Worm (Caenorhabditis elegans) whole organism, late embryonic: ENCODE measurements around the gene srh-4.

Experiments
- C38D4.7 ChIP-seq: fragments of 200-800 bp; sonication (Bioruptor generic); optimal IDR thresholded peaks from 2 replicates; lab custom pipeline; 2018; ENCODE audit warnings: mild to moderate bottlenecking, missing genetic modification characterization, moderate library complexity, missing compliant biosample characterization
- K02D7.2 ChIP-seq: sonication (generic microtip); optimal IDR thresholded peaks from 2 replicates; lab custom pipeline; 2017; ENCODE audit warnings: mild to moderate bottlenecking, missing genetic modification characterization, missing compliant biosample characterization
- K09A11.1 ChIP-seq: sonication (generic microtip); optimal IDR thresholded peaks from 2 replicates; lab custom pipeline; 2017; ENCODE audit warnings: antibody characterized with exemption, mild to moderate bottlenecking, missing genetic modification characterization, missing compliant biosample characterization; ENCODE audit not compliant: insufficient read depth
- Y22D7AL.16 ChIP-seq: sonication (generic microtip); optimal IDR thresholded peaks from 2 replicates; lab custom pipeline; 2016; ENCODE audit warnings: missing genetic modification characterization, missing compliant biosample characterization
- ceh-19 ChIP-seq: fragments of 200-800 bp; sonication (Bioruptor generic); optimal IDR thresholded peaks from 2 replicates; lab custom pipeline; 2018; ENCODE audit warnings: mild to moderate bottlenecking, missing genetic modification characterization, missing compliant biosample characterization
- ceh-24 ChIP-seq: sonication (generic microtip); optimal IDR thresholded peaks from 2 replicates; lab custom pipeline; 2016; ENCODE audit warnings: mild to moderate bottlenecking, missing genetic modification characterization, missing compliant biosample characterization
- ceh-31 ChIP-seq: sonication (generic microtip); optimal IDR thresholded peaks from 2 replicates; lab custom pipeline; 2016; ENCODE audit warnings: missing genetic modification characterization, missing compliant biosample characterization
- ceh-45 ChIP-seq: fragments of 200-800 bp; sonication (Bioruptor generic); IDR thresholded peaks from 2 replicates; pipeline ENCODE4 v1.3.6; 2022; ENCODE audit warnings: missing genetic modification reagents, missing genetic modification characterization, missing compliant biosample characterization
- ceh-48 ChIP-seq: sonication (generic microtip); optimal IDR thresholded peaks from 2 replicates; lab custom pipeline; 2016; ENCODE audit warnings: missing genetic modification characterization, inconsistent platforms, missing compliant biosample characterization
- ceh-6 ChIP-seq: fragments of 200-800 bp; sonication (Bioruptor generic); optimal IDR thresholded peaks from 2 replicates; lab custom pipeline; 2018; ENCODE audit warnings: mild to moderate bottlenecking, missing genetic modification characterization, missing compliant biosample characterization
- che-1 ChIP-seq: sonication (generic microtip); optimal IDR thresholded peaks from 2 replicates; lab custom pipeline; 2016; ENCODE audit warnings: mild to moderate bottlenecking, missing genetic modification characterization, missing compliant biosample characterization
- dmd-4 ChIP-seq: sonication (generic microtip); optimal IDR thresholded peaks from 2 replicates; lab custom pipeline; 2016; ENCODE audit warnings: borderline replicate concordance, missing genetic modification characterization, missing compliant biosample characterization
- dve-1 ChIP-seq: sonication (generic microtip); optimal IDR thresholded peaks from 2 replicates; lab custom pipeline; 2017; ENCODE audit warnings: antibody characterized with exemption, mild to moderate bottlenecking, missing genetic modification characterization, missing compliant biosample characterization
- elt-2 ChIP-seq: sonication (generic microtip); optimal IDR thresholded peaks from 2 replicates; lab custom pipeline; 2016; ENCODE audit warnings: missing genetic modification reagents, missing genetic modification characterization, missing compliant biosample characterization
- ets-4 ChIP-seq: sonication (generic microtip); optimal IDR thresholded peaks from 2 replicates; lab custom pipeline; 2016; ENCODE audit warnings: missing genetic modification characterization, missing compliant biosample characterization
- fkh-10 ChIP-seq: fragments of 150-350 bp; optimal IDR thresholded peaks from 2 replicates; lab custom pipeline; 2014; ENCODE audit warnings: missing biosample characterization, missing genetic modification reagents, missing genetic modification characterization
- hlh-15 ChIP-seq: sonication (generic microtip); optimal IDR thresholded peaks from 2 replicates; lab custom pipeline; 2016; ENCODE audit warnings: missing genetic modification characterization, missing compliant biosample characterization
- lim-6 ChIP-seq: sonication (generic microtip); optimal IDR thresholded peaks from 2 replicates; lab custom pipeline; 2016; ENCODE audit warnings: missing genetic modification characterization, missing compliant biosample characterization
- lin-11 ChIP-seq: fragments of 200-800 bp; sonication (Bioruptor generic); optimal IDR thresholded peaks from 2 replicates; lab custom pipeline; 2018; ENCODE audit warnings: mild to moderate bottlenecking, missing genetic modification characterization, missing compliant biosample characterization
- mec-3 ChIP-seq: sonication (generic microtip); optimal IDR thresholded peaks from 2 replicates; lab custom pipeline; 2016; ENCODE audit warnings: borderline replicate concordance, missing genetic modification characterization, missing compliant biosample characterization
- nfya-1 ChIP-seq: sonication (generic microtip); optimal IDR thresholded peaks from 2 replicates; lab custom pipeline; 2017; ENCODE audit warnings: missing genetic modification characterization, mild to moderate bottlenecking, missing compliant biosample characterization, antibody characterized with exemption, moderate library complexity
- nhr-11 ChIP-seq: fragments of 150-350 bp; optimal IDR thresholded peaks from 2 replicates; lab custom pipeline; 2014; ENCODE audit warnings: missing biosample characterization, missing genetic modification characterization
- nhr-232 ChIP-seq: sonication (generic microtip); optimal IDR thresholded peaks from 2 replicates; lab custom pipeline; 2016; ENCODE audit warnings: missing genetic modification characterization, missing compliant biosample characterization
- npax-4 ChIP-seq: sonication (generic microtip); optimal IDR thresholded peaks from 2 replicates; lab custom pipeline; 2016; ENCODE audit warnings: missing genetic modification characterization, missing compliant biosample characterization
- odd-2 ChIP-seq: sonication (generic microtip); optimal IDR thresholded peaks from 2 replicates; lab custom pipeline; 2017; ENCODE audit warnings: antibody characterized with exemption, mild to moderate bottlenecking, missing genetic modification characterization, missing compliant biosample characterization
- pha-2 ChIP-seq: sonication (generic microtip); optimal IDR thresholded peaks from 2 replicates; lab custom pipeline; 2017; ENCODE audit warnings: mild to moderate bottlenecking, missing genetic modification characterization, missing compliant biosample characterization
- pha-4 ChIP-seq: fragments of 150-350 bp; optimal IDR thresholded peaks from 2 replicates; lab custom pipeline; 2018; ENCODE audit warnings: missing biosample characterization, missing genetic modification reagents, missing genetic modification characterization
- ref-2 ChIP-seq: sonication (generic microtip); optimal IDR thresholded peaks from 2 replicates; lab custom pipeline; 2016; ENCODE audit warnings: missing genetic modification characterization, missing compliant biosample characterization
- sox-2 ChIP-seq: fragments of 200-800 bp; sonication (Bioruptor generic); IDR thresholded peaks from 2 replicates; pipeline ENCODE4 v1.3.6; 2022; ENCODE audit warnings: missing genetic modification reagents, missing genetic modification characterization, missing compliant biosample characterization
- syd-9 ChIP-seq: sonication (generic microtip); optimal IDR thresholded peaks from 2 replicates; lab custom pipeline; 2016; ENCODE audit warnings: mild to moderate bottlenecking, missing genetic modification characterization, moderate library complexity, missing compliant biosample characterization
- tbx-2 ChIP-seq: sonication (generic microtip); optimal IDR thresholded peaks from 2 replicates; lab custom pipeline; 2016; ENCODE audit warnings: missing genetic modification characterization, missing compliant biosample characterization
- tbx-7 ChIP-seq: sonication (generic microtip); optimal IDR thresholded peaks from 2 replicates; lab custom pipeline; 2016; ENCODE audit warnings: missing genotype, missing genetic modification characterization, missing compliant biosample characterization
- ttx-3 ChIP-seq: sonication (generic microtip); optimal IDR thresholded peaks from 2 replicates; lab custom pipeline; 2016; ENCODE audit warnings: missing genetic modification reagents, missing genetic modification characterization, missing compliant biosample characterization

Gene srh-4

ce11 chrV:4010170-4010569, at the start of gene srh-4:
Gene srh-4, plus strand, starts transcription at chrV:4010470.
- TF ChIP-seq tbx-7 (no peak), K09A11.1 (tag; lab: Kevin White, UChicago) (no peak), ceh-45 (GFP tag; lab: Robert Waterston, UW) (no peak), pha-2 (tag; lab: Kevin White, UChicago) (no peak), elt-2 (tag; lab: Kevin White, UChicago) (no peak), che-1 (no peak), odd-2 (tag; lab: Kevin White, UChicago) (no peak), nfya-1 (no peak), ceh-31 (tag; lab: Kevin White, UChicago) (no peak), dve-1 (tag; lab: Kevin White, UChicago) (no peak), lim-6 (no peak), ref-2 (no peak), fkh-10 (no peak)

ce11 chrV:3961235-3961634, 49.0 kb upstream of the srh-4 start, which contains the start of gene cyp-34A6:
Gene cyp-34A6, minus strand, starts transcription at chrV:3961335.
- TF ChIP-seq mec-3 (tag; lab: Kevin White, UChicago), result no peak
- TF ChIP-seq nhr-232 (tag; lab: Kevin White, UChicago), result no peak
- TF ChIP-seq odd-2 (tag; lab: Kevin White, UChicago), result no peak
- no peak for TF ChIP-seq ets-4
- no peak for TF ChIP-seq K02D7.2 (tag; lab: Kevin White, UChicago)
- no peak for TF ChIP-seq ceh-24
- no peak for TF ChIP-seq pha-4 (tag; lab: Kevin White, UChicago)
- TF ChIP-seq, all 69 proteins: peak for 0

ce11 chrV:3963715-3964114, 46.6 kb upstream of the srh-4 start, which contains the start of gene cyp-34A7:
Gene cyp-34A7, minus strand, starts transcription at chrV:3963815.
- TF ChIP-seq C38D4.7 (no peak), syd-9 (tag; lab: Kevin White, UChicago) (no peak), pha-4 (tag; lab: Kevin White, UChicago) (no peak), hlh-15 (tag; lab: Kevin White, UChicago) (no peak), dmd-4 (no peak), K02D7.2 (tag; lab: Kevin White, UChicago) (no peak), sox-2 (GFP tag; lab: Robert Waterston, UW) (no peak)

ce11 chrV:3967762-3968161, 42.5 kb upstream of the srh-4 start, which contains the start of gene cyp-34A8:
Gene cyp-34A8, minus strand, starts transcription at chrV:3967823.
- TF ChIP-seq lim-6 (no peak), tbx-2 (tag; lab: Kevin White, UChicago) (no peak), fkh-10 (no peak), ceh-19 (no peak)

ce11 chrV:3968929-3969328, 41.3 kb upstream of the srh-4 start:
- TF ChIP-seq ceh-48 (tag; lab: Kevin White, UChicago), result no peak
- no peak for TF ChIP-seq nhr-232 (tag; lab: Kevin White, UChicago)
- no peak for TF ChIP-seq syd-9 (tag; lab: Kevin White, UChicago)
- no peak for TF ChIP-seq elt-2 (tag; lab: Kevin White, UChicago)
- no peak for TF ChIP-seq npax-4 (tag; lab: Kevin White, UChicago)
- TF ChIP-seq K09A11.1 (tag; lab: Kevin White, UChicago), result no peak
- no peak for TF ChIP-seq odd-2 (tag; lab: Kevin White, UChicago)
- TF ChIP-seq nhr-11 (tag; lab: Kevin White, UChicago), result no peak
- no peak for TF ChIP-seq ceh-6 (GFP tag; lab: Kevin White, UChicago)
- no peak for TF ChIP-seq ttx-3
- TF ChIP-seq Y22D7AL.16, result no peak
- no peak for TF ChIP-seq dve-1 (tag; lab: Kevin White, UChicago)
- no peak for TF ChIP-seq lin-11 (tag; lab: Kevin White, UChicago)
